Fruit fly (Drosophila melanogaster): ENCODE data around the gene Pzl.
"Not testable (repeated sequence)": the region's sequence is repeated elsewhere in the genome, so short reads cannot be mapped to it uniquely, and the experiment has no call there.

dm6 chr3R:3033402-3033801, 230.0 kb downstream of the Pzl start:
- not testable (repeated sequence) for TF ChIP-seq psq (optimal IDR thresholded peaks at IDR 0.05); usp (GFP tag; optimal IDR thresholded peaks at IDR 0.05)

Data from whole organism.